Worm (Caenorhabditis elegans) whole organism, young adult: Measurements from ENCODE around the gene T26C12.3.

Experiments
- K11D2.4 ChIP-seq: fragments of 200-800 bp; sonication (Bioruptor generic); IDR thresholded peaks from 2 replicates; pipeline ENCODE4 v1.3.6; 2022; ENCODE audit warnings: missing genetic modification reagents, missing genetic modification characterization, missing compliant biosample characterization
- T26A5.8 ChIP-seq: sonication (generic microtip); optimal IDR thresholded peaks from 2 replicates; lab custom pipeline; 2016; ENCODE audit warnings: missing genetic modification characterization, missing compliant biosample characterization
- egl-18 ChIP-seq: fragments of 200-800 bp; sonication (Bioruptor generic); IDR thresholded peaks from 2 replicates; pipeline ENCODE4 v1.3.6; 2022; ENCODE audit warnings: missing genetic modification reagents, missing genetic modification characterization, missing compliant biosample characterization
- let-607 ChIP-seq, 2 experiments: fragments of 200-800 bp in 1 of 2; sonication (Bioruptor generic) in 1 of 2; sonication (generic microtip) in 1 of 2; optimal IDR thresholded peaks; 2 replicates each; lab custom pipeline; 2016 to 2018; ENCODE audit warnings: mild to moderate bottlenecking in 2 of 2, missing compliant biosample characterization in 2 of 2, missing genetic modification characterization in 2 of 2, moderate library complexity in 2 of 2, missing genotype in 1 of 2
- tbp1 ChIP-seq: fragments of 200-800 bp; sonication (Bioruptor generic); optimal IDR thresholded peaks from 2 replicates; lab custom pipeline; 2018; ENCODE audit warnings: mild to moderate bottlenecking, missing genetic modification characterization, missing compliant biosample characterization
- ztf-28 ChIP-seq: fragments of 200-800 bp; sonication (Bioruptor generic); IDR thresholded peaks from 2 replicates; pipeline ENCODE4 v1.3.6; 2022; ENCODE audit warnings: missing genetic modification reagents, missing genetic modification characterization, missing compliant biosample characterization

DNA sequence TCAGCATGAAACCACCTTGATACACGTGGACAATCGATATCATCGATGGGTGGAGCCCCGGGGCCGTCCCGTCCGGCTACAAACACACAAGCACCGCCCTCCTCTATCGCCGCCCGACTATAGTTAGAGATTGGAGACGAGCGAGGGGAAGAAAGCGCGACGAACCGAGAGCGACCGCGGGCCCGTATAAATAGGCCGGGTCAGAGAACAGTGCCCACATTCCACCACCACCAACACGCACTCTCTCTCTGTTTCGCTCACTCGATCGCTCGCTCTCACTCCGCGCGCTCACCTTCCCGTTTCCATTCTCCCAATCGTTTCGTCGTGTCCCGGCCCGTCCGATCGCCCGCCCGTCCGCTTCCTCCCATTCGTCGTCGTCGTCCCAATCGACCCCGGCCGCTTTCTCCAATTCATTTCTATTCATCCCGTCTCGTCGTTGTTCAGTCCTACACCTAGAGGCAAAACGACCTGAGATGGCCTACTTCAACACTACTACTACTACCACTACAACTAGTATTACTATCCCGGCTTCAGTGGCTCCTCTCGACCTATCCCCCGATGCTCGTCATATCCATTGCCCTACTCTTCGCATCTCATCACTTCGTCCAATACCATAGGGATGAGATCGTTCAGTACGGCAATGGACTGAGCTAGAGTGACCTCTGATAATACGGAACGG lies 40.4 kb downstream of the T26C12.3 start:
- peak; percentile 56 to 76 for TF ChIP-seq let-607 (tag; optimal IDR thresholded peaks at IDR 0.05; lab: Kevin White, UChicago)
- TF ChIP-seq T26A5.8, result no peak
- no peak; the same call in 1 of the 2 replicates for TF ChIP-seq K11D2.4 (GFP tag; lab: Robert Waterston, UW)
- no peak for TF ChIP-seq ztf-28 (GFP tag; lab: Robert Waterston, UW)
- no peak for TF ChIP-seq egl-18 (GFP tag; lab: Robert Waterston, UW)
- TF ChIP-seq tbp1 (GFP tag; lab: Kevin White, UChicago), result peak; percentile 51
